Worm (Caenorhabditis elegans) whole organism, early embryonic: ENCODE results near the gene T26E4.4.

Source experiments
- aly-1 ChIP-seq: sonication (generic microtip); optimal IDR thresholded peaks from 2 replicates; lab custom pipeline; 2016; ENCODE audit warnings: missing genetic modification characterization, missing compliant biosample characterization
- hnd-1 ChIP-seq: sonication (generic microtip); optimal IDR thresholded peaks from 2 replicates; lab custom pipeline; 2016; ENCODE audit warnings: missing genetic modification characterization, missing compliant biosample characterization

- TF ChIP-seq aly-1 (no peak), hnd-1 (no peak)
Measured at ce11 chrV:15831586-15831985, 39.3 kb upstream of the T26E4.4 start, which contains the start of gene srbc-56.
